Worm (Caenorhabditis elegans) whole organism, L3 larva: ENCODE measurements around the gene cwn-1.
"Not testable (repeated sequence)": the region's sequence is repeated elsewhere in the genome, so short reads cannot be mapped to it uniquely, and the experiment has no call there.

Source experiments
- elt-1 ChIP-seq: fragments of 150-350 bp; optimal IDR thresholded peaks from 2 replicates; lab custom pipeline; 2014; ENCODE audit warnings: missing biosample characterization, missing genetic modification characterization
- fkh-10 ChIP-seq: sonication (generic microtip); optimal IDR thresholded peaks from 2 replicates; lab custom pipeline; 2017; ENCODE audit warnings: missing biosample characterization, missing genetic modification reagents, missing genetic modification characterization
- lin-15B ChIP-seq: fragments of 150-350 bp; optimal IDR thresholded peaks from 2 replicates; lab custom pipeline; 2014; ENCODE audit warnings: missing biosample characterization, missing genetic modification characterization
- ztf-4 ChIP-seq: fragments of 150-350 bp; optimal IDR thresholded peaks from 2 replicates; lab custom pipeline; 2014; ENCODE audit warnings: missing biosample characterization, missing genetic modification characterization

- TF ChIP-seq ztf-4 (tag; lab: Kevin White, UChicago); fkh-10 (GFP tag; lab: Kevin White, UChicago); elt-1; lin-15B (tag; lab: Kevin White, UChicago): not testable (repeated sequence)
These were observed 34.5 kb downstream of the cwn-1 start, which contains the start of gene C50D2.10 for ce11 chrII:98894-99293.
